Worm (Caenorhabditis elegans): ENCODE data around the gene ZK899.2.
"Not testable (repeated sequence)": the region's sequence is repeated elsewhere in the genome, so short reads cannot be mapped to it uniquely, and the experiment has no call there.

The ZK899.2 gene

ce11 chrX:9463045-9463444 is 11.3 kb upstream of the ZK899.2 start, which contains the start of gene ZK899.6:
TSS of gene ZK899.6 (plus strand) at chrX:9463345.
- TF ChIP-seq klf-2 (GFP tag; conservative IDR thresholded peaks at IDR 0.05); ref-1 (GFP tag; conservative IDR thresholded peaks at IDR 0.05); T22C8.4 (GFP tag; IDR thresholded peaks at IDR 0.05): not testable (repeated sequence)

DNA sequence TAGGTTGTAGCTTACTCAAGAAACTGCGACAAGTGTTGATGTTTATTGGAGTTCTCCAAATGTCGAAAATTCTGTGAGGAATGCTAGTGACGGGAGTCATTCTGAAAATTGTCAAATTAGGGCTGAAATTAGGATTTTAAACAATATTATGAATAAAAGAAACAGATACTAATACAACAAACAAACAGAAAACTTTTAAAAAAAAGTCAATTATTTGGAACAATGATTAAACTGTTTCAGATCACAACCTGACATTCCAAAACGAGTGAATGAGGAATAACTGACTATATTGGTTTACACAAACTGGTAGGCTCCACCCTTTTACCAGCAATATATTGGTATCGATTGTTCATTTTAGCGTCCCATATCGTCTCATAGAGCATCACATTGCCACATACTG is 9.0 kb upstream of the ZK899.2 start, which contains the start of gene ZK899.5:
TSS of gene ZK899.5 (minus strand) at position 101 of the 400 bp plus-strand sequence.
- TF ChIP-seq med-1 (GFP tag; optimal IDR thresholded peaks at IDR 0.05; ENCODE audit: insufficient read depth); klf-2 (GFP tag; conservative IDR thresholded peaks at IDR 0.05); ref-1 (GFP tag; conservative IDR thresholded peaks at IDR 0.05): not testable (repeated sequence)

DNA sequence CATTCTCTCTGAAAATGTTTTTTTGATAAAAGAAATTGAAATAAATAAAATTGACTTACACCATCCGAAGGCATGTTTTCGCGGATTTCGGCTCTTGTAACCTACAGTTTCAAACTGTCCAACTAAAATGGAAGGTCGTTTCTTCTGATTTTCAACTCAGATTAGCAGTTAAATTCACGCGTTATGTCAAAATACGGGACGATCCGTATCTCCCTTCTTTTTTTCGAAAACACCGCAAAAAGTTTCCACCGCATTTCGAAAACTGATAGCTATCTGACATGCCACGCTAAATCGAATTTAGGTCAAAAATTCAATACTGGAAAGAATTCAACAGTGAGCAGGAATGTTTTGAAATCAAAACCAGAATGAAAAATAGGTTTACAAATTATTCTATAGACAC is 6.3 kb upstream of the ZK899.2 start, which contains the start of gene tba-8:
TSS of gene tba-8 (minus strand) at position 207 of the 400 bp plus-strand sequence.
- TF ChIP-seq ztf-29 (GFP tag; IDR thresholded peaks at IDR 0.05) (no peak), ref-1 (GFP tag; conservative IDR thresholded peaks at IDR 0.05) (no peak), klf-2 (GFP tag; conservative IDR thresholded peaks at IDR 0.05) (no peak), cog-1 (tag; optimal IDR thresholded peaks at IDR 0.05) (no peak), ztf-23 (GFP tag; IDR thresholded peaks at IDR 0.05) (no peak), tab-1 (GFP tag; IDR thresholded peaks at IDR 0.05) (no peak)

DNA sequence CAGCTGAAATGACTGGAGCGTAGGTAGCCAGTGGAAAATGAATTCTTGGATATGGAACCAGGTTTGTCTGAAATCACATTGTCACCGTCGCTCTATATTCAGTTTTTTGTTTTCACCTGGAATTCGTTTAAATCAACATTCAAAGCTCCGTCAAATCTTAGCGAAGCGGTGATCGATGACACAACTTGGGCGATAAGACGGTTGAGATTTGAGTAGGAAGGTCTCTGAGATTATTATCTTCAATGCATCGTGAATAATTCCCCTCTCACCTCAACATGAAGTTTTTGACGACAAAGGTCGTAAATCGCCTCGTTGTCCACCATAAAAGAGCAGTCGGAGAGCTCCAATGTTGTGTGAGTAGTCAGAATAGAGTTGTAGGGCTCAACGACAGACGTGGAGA is 4.8 kb upstream of the ZK899.2 start:
- TF ChIP-seq ztf-29 (GFP tag; IDR thresholded peaks at IDR 0.05) (no peak), ref-1 (GFP tag; conservative IDR thresholded peaks at IDR 0.05) (no peak), tab-1 (GFP tag; IDR thresholded peaks at IDR 0.05) (no peak), med-1 (GFP tag; optimal IDR thresholded peaks at IDR 0.05; ENCODE audit: insufficient read depth) (no peak), ztf-23 (GFP tag; IDR thresholded peaks at IDR 0.05) (no peak), cog-1 (tag; optimal IDR thresholded peaks at IDR 0.05) (no peak), klf-2 (GFP tag; conservative IDR thresholded peaks at IDR 0.05) (no peak), T22C8.4 (GFP tag; IDR thresholded peaks at IDR 0.05) (no peak), flt-1 (GFP tag; IDR thresholded peaks at IDR 0.05) (no peak)

ce11 chrX:9452483-9453198 is 847 bp upstream of the ZK899.2 start, which contains the start of gene ZK899.3:
TSS of gene ZK899.3 (plus strand) at chrX:9453148.
- TF ChIP-seq med-1 (GFP tag; optimal IDR thresholded peaks at IDR 0.05; ENCODE audit: insufficient read depth) = no peak
- TF ChIP-seq tab-1 (GFP tag; IDR thresholded peaks at IDR 0.05) = no peak
- TF ChIP-seq T22C8.4 (GFP tag; IDR thresholded peaks at IDR 0.05) = no peak
- no peak for TF ChIP-seq flt-1 (GFP tag; IDR thresholded peaks at IDR 0.05)
- no peak for TF ChIP-seq cog-1 (tag; optimal IDR thresholded peaks at IDR 0.05)
- TF ChIP-seq ref-1 (GFP tag; conservative IDR thresholded peaks at IDR 0.05) = no peak
- TF ChIP-seq ztf-29 (GFP tag; IDR thresholded peaks at IDR 0.05) = no peak
- TF ChIP-seq ztf-23 (GFP tag; IDR thresholded peaks at IDR 0.05) = no peak
- no peak for TF ChIP-seq klf-2 (GFP tag; conservative IDR thresholded peaks at IDR 0.05)

ce11 chrX:9449330-9449729 is 2.5 kb downstream of the ZK899.2 start, which contains the start of gene ZK899.7:
TSS of gene ZK899.7 (minus strand) at chrX:9449430.
- no peak for TF ChIP-seq cog-1 (tag; optimal IDR thresholded peaks at IDR 0.05)
- no peak for TF ChIP-seq med-1 (GFP tag; optimal IDR thresholded peaks at IDR 0.05; ENCODE audit: insufficient read depth)
- no peak for TF ChIP-seq flt-1 (GFP tag; IDR thresholded peaks at IDR 0.05)
- no peak for TF ChIP-seq ref-1 (GFP tag; conservative IDR thresholded peaks at IDR 0.05)
- no peak for TF ChIP-seq ztf-29 (GFP tag; IDR thresholded peaks at IDR 0.05)
- TF ChIP-seq tab-1 (GFP tag; IDR thresholded peaks at IDR 0.05) = no peak

DNA sequence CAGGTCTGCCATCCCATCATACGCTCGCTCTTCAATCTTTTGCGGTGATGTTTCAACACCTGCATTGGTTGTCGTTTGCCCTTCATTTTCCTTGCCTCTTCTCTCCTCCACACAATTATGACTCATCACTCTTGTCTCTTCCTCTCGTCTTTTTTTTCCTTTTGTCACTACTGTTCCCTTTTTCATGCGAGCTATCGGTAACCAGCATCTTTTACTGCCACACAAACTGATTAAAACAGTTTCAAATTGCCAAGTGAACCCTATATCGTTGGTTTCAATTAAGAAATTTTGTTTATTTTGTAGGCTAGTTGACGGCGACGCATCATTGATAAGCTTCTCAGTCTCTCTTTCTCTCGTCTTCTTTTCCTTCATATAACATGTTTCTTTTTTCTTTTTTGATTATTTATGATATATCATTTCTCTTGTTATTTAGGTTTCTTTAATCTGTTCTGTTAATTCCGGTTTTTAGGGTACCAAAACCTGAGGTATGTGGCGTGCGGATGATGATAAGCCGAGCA is 5.6 kb downstream of the ZK899.2 start, which contains the start of gene ZK899.1:
TSS of gene ZK899.1 (plus strand) at position 468 of the 518 bp plus-strand sequence.
- no peak for TF ChIP-seq T22C8.4 (GFP tag; IDR thresholded peaks at IDR 0.05)
- no peak for TF ChIP-seq med-1 (GFP tag; optimal IDR thresholded peaks at IDR 0.05; ENCODE audit: insufficient read depth)
- no peak for TF ChIP-seq ztf-29 (GFP tag; IDR thresholded peaks at IDR 0.05)
- TF ChIP-seq ref-1 (GFP tag; conservative IDR thresholded peaks at IDR 0.05) = no peak
- no peak for TF ChIP-seq flt-1 (GFP tag; IDR thresholded peaks at IDR 0.05)
- TF ChIP-seq cog-1 (tag; optimal IDR thresholded peaks at IDR 0.05) = no peak
- TF ChIP-seq klf-2 (GFP tag; conservative IDR thresholded peaks at IDR 0.05) = no peak
- TF ChIP-seq tab-1 (GFP tag; IDR thresholded peaks at IDR 0.05) = no peak
- TF ChIP-seq ztf-23 (GFP tag; IDR thresholded peaks at IDR 0.05) = no peak

- no peak for TF ChIP-seq flt-1 (GFP tag; IDR thresholded peaks at IDR 0.05)
- TF ChIP-seq klf-2 (GFP tag; conservative IDR thresholded peaks at IDR 0.05) = no peak
- no peak for TF ChIP-seq ref-1 (GFP tag; conservative IDR thresholded peaks at IDR 0.05)
- TF ChIP-seq cog-1 (tag; optimal IDR thresholded peaks at IDR 0.05) = no peak
- TF ChIP-seq ztf-23 (GFP tag; IDR thresholded peaks at IDR 0.05) = no peak
- TF ChIP-seq ztf-29 (GFP tag; IDR thresholded peaks at IDR 0.05) = no peak
Observed at ce11 chrX:9443871-9444270, 7.9 kb downstream of the ZK899.2 start.

DNA sequence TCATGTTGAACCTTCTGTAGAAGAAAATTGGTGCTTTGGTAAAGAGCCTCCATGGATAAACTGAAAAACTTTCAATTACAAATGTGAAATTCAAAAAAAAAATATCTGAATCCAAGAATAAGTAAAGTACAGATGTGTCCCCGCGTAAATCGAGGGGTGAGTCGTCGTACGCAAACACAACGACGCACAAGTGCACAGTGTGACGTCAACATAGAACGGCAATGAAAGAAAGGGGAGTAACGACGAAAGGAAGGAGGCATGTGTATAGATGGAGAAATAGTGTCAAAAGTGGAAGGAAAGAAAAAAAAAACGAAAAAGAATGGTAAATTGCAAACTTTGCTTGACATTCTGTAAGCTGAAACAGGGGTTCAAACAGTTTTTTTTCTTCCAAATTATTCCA is 10.3 kb downstream of the ZK899.2 start, which contains the start of gene memb-1:
TSS of gene memb-1 (minus strand) at position 60 of the 400 bp plus-strand sequence.
- peak; percentile 32 for TF ChIP-seq cog-1 (tag; optimal IDR thresholded peaks at IDR 0.05)
- TF ChIP-seq ztf-29 (GFP tag; IDR thresholded peaks at IDR 0.05) = no peak

DNA sequence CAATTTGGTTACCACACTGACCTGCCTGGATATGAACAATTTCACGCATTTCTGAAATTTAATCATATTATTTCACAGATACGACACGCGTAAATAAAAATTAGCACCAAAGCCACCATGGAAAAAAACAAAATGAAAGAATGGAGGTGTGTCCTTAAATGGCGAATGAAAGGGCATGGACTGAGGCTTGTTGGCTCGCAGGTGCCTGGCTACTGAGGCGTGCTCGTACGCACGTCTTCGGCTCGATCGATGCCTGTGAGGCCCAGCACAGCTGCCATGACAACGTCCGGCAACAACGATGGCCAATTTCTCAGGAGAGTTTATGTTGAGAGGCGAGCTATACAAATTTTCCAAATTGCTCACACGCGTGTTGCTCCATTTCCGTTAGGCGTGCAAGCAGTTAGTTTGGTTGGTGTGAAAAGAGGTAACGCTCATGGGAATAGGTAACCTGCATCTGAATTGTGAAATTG is 14.9 kb downstream of the ZK899.2 start, which contains the start of gene tbb-4:
TSS of gene tbb-4 (minus strand) at position 51 of the 470 bp plus-strand sequence.
- TF ChIP-seq flt-1 (GFP tag; IDR thresholded peaks at IDR 0.05) (no peak), klf-2 (GFP tag; conservative IDR thresholded peaks at IDR 0.05) (no peak), T22C8.4 (GFP tag; IDR thresholded peaks at IDR 0.05) (no peak), ztf-29 (GFP tag; IDR thresholded peaks at IDR 0.05) (no peak), ref-1 (GFP tag; conservative IDR thresholded peaks at IDR 0.05) (no peak), med-1 (GFP tag; optimal IDR thresholded peaks at IDR 0.05; ENCODE audit: insufficient read depth) (no peak), tab-1 (GFP tag; IDR thresholded peaks at IDR 0.05) (no peak), ztf-23 (GFP tag; IDR thresholded peaks at IDR 0.05) (no peak), cog-1 (tag; optimal IDR thresholded peaks at IDR 0.05) (no peak)
